Fruit fly (Drosophila melanogaster): Measurements from ENCODE around the gene ago.

Gene ago

dm6 chr3L:4252121-4252861 lies 1.8 kb downstream of the ago start:
- TF ChIP-seq usp (GFP tag; optimal IDR thresholded peaks at IDR 0.05) (no peak), CG8478 (optimal IDR thresholded peaks at IDR 0.05) (no peak), psq (optimal IDR thresholded peaks at IDR 0.05) (no peak), EcR (GFP tag; optimal IDR thresholded peaks at IDR 0.05) (no peak), Dll (optimal IDR thresholded peaks at IDR 0.05) (no peak), pan (optimal IDR thresholded peaks at IDR 0.05) (no peak)

- TF ChIP-seq psq (optimal IDR thresholded peaks at IDR 0.05): no peak
- TF ChIP-seq CG8478 (optimal IDR thresholded peaks at IDR 0.05): no peak
- TF ChIP-seq EcR (GFP tag; optimal IDR thresholded peaks at IDR 0.05): no peak
- no peak for TF ChIP-seq pan (optimal IDR thresholded peaks at IDR 0.05)
- no peak for TF ChIP-seq usp (GFP tag; optimal IDR thresholded peaks at IDR 0.05)
These were observed 11.7 kb downstream of the ago start, which contains the start of gene pav for dm6 chr3L:4242428-4242827. Gene pav, plus strand, starts transcription at chr3L:4242734.

- no peak for TF ChIP-seq psq (optimal IDR thresholded peaks at IDR 0.05)
- no peak for TF ChIP-seq Dll (optimal IDR thresholded peaks at IDR 0.05)
- TF ChIP-seq pan (optimal IDR thresholded peaks at IDR 0.05): no peak
- no peak for TF ChIP-seq EcR (GFP tag; optimal IDR thresholded peaks at IDR 0.05)
- TF ChIP-seq usp (GFP tag; optimal IDR thresholded peaks at IDR 0.05): no peak
- TF ChIP-seq CG8478 (optimal IDR thresholded peaks at IDR 0.05): no peak
These were observed 14.4 kb downstream of the ago start, which contains the start of gene Sqor for dm6 chr3L:4239442-4240322. Gene Sqor, plus strand, starts transcription at chr3L:4240173.

DNA sequence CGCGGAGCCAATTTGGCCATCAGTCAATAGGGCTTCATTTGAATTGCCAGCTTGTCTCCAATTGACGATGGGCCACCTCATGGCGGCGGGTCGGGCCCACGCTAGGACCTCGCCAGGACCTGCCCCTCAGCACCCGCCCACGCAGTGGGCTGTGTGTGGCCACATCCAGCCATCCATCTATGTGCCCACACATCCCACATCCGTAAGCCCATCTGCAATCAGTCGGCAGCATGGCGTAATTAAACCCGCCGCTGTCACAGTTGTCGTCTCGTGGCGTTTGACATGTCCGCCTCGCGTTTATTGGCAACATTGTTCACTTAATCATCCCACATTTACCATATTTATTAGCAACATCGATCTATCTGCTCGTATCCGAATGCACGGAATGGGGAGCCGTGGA lies 15.9 kb downstream of the ago start:
- TF ChIP-seq usp (GFP tag; optimal IDR thresholded peaks at IDR 0.05) (no peak), pan (optimal IDR thresholded peaks at IDR 0.05) (no peak), psq (optimal IDR thresholded peaks at IDR 0.05) (no peak), Dll (optimal IDR thresholded peaks at IDR 0.05) (no peak), CG8478 (optimal IDR thresholded peaks at IDR 0.05) (no peak), EcR (GFP tag; optimal IDR thresholded peaks at IDR 0.05) (no peak)

DNA sequence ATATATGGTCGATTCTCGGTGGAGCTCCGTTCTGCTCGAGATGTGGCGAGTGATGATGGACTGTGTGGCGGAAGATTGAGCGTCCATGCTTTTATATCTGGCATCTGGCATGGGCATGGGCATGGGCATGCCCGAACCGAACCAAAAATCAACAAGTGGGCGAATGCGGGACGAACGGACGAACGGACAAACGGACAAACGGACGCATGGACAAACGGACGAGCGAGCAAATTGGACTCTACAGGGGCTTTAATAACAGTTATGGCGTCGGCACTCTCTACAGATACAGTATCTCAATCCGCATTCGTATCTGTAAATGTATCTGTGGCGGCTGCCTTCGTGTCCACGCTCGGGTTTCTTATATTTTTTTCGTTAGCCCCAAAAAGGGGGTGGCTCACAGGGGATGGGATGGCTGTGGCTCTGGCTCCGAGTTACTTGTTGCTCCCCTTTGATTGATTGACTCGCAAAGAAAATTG lies 18.0 kb downstream of the ago start, which contains the start of gene ImpL2:
TSS of gene ImpL2 (minus strand) at position 51 of the 476 bp plus-strand sequence.
- TF ChIP-seq Dll (optimal IDR thresholded peaks at IDR 0.05) (no peak), pan (optimal IDR thresholded peaks at IDR 0.05) (no peak), CG8478 (optimal IDR thresholded peaks at IDR 0.05) (no peak), usp (GFP tag; optimal IDR thresholded peaks at IDR 0.05) (no peak), EcR (GFP tag; optimal IDR thresholded peaks at IDR 0.05) (no peak)

dm6 chr3L:4233603-4234277 lies 20.4 kb downstream of the ago start:
- TF ChIP-seq CG8478 (optimal IDR thresholded peaks at IDR 0.05) (no peak), usp (GFP tag; optimal IDR thresholded peaks at IDR 0.05) (no peak), pan (optimal IDR thresholded peaks at IDR 0.05) (no peak), EcR (GFP tag; optimal IDR thresholded peaks at IDR 0.05) (no peak), psq (optimal IDR thresholded peaks at IDR 0.05) (no peak), Dll (optimal IDR thresholded peaks at IDR 0.05) (no peak)

DNA sequence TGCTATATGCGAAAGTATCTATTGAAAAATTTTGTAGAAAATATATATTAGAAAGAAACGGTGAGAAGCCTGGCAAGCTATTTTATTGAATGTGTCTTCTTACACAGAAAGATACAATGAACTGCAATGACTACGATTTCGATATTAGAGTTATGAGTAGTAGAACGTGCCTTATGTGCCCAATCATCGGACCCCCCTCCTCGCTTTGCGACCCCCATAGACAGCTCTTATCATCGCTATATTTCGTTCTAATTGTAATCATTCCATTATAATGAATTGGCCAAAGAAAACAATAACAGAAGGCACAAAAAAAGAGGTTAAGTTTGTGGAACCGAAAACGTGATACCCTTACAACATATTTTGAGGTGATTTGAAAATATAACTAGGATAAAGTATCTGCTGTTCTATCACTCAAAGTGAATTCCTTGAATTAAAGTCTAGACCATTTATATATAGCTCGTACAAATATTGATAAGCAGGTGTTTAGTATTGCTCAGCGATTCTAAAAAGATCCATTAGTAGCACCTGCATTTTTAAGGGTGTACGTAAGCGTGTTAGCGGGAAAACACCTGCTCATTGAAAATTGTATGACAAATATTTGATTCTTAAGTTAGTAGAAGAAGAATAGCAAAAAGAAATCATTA lies 21.3 kb downstream of the ago start:
- TF ChIP-seq psq (optimal IDR thresholded peaks at IDR 0.05): no peak

dm6 chr3L:4232227-4232626 lies 21.9 kb downstream of the ago start:
- TF ChIP-seq pan (optimal IDR thresholded peaks at IDR 0.05): no peak
- TF ChIP-seq usp (GFP tag; optimal IDR thresholded peaks at IDR 0.05): no peak
- TF ChIP-seq EcR (GFP tag; optimal IDR thresholded peaks at IDR 0.05): no peak
- TF ChIP-seq Dll (optimal IDR thresholded peaks at IDR 0.05): no peak
- no peak for TF ChIP-seq psq (optimal IDR thresholded peaks at IDR 0.05)
- no peak for TF ChIP-seq CG8478 (optimal IDR thresholded peaks at IDR 0.05)

- no peak for TF ChIP-seq EcR (GFP tag; optimal IDR thresholded peaks at IDR 0.05)
These were observed 22.6 kb downstream of the ago start for dm6 chr3L:4231401-4232014.

DNA sequence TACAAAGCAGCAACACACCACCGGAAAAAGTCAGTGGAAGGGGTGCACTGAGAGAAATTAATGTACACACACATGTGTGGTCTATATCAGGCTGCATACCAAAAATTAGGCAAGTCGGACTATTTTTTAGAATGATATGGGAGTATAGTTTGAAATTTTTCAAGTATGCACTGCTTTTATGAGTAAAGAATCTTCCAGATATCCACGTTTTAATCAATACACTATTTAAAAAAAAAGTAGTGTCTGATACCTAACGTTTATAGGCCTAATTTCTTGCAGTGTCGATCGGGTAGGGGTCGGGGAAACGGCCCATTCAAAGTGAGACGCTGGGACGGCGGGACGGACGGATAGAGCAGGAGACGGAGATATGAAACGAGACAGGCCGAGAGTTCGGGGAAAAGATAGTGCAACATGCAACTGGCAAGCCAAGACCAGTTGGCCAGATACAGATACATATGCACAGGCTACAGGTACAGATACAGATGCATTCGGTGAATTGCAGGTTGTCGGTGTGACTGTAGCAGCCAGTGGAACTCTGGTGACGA lies 23.7 kb downstream of the ago start:
- no peak for TF ChIP-seq EcR (GFP tag; optimal IDR thresholded peaks at IDR 0.05)
- no peak for TF ChIP-seq pan (optimal IDR thresholded peaks at IDR 0.05)
- no peak for TF ChIP-seq Dll (optimal IDR thresholded peaks at IDR 0.05)
- TF ChIP-seq usp (GFP tag; optimal IDR thresholded peaks at IDR 0.05): no peak

dm6 chr3L:4229365-4229967 lies 24.6 kb downstream of the ago start:
- TF ChIP-seq usp (GFP tag; optimal IDR thresholded peaks at IDR 0.05): no peak
- TF ChIP-seq EcR (GFP tag; optimal IDR thresholded peaks at IDR 0.05): no peak
- TF ChIP-seq Dll (optimal IDR thresholded peaks at IDR 0.05): no peak
- TF ChIP-seq CG8478 (optimal IDR thresholded peaks at IDR 0.05): no peak
- no peak for TF ChIP-seq psq (optimal IDR thresholded peaks at IDR 0.05)
- TF ChIP-seq pan (optimal IDR thresholded peaks at IDR 0.05): no peak

Data from whole organism.